Worm (Caenorhabditis elegans): ENCODE data around the gene srh-166.

- TF ChIP-seq efl-1 (optimal IDR thresholded peaks at IDR 0.05) (no peak), efl-1 (GFP tag; optimal IDR thresholded peaks at IDR 0.05 in 1 of 2) (no peak), dpl-1 (GFP tag; optimal IDR thresholded peaks at IDR 0.05) (no peak), elt-3 (tag; optimal IDR thresholded peaks at IDR 0.05) (no peak), ztf-11 (tag; optimal IDR thresholded peaks at IDR 0.05) (no peak), unc-62 (GFP tag; optimal IDR thresholded peaks at IDR 0.05) (no peak), grh-1 (GFP tag; IDR thresholded peaks at IDR 0.05) (no peak), ama-1 (optimal IDR thresholded peaks at IDR 0.05) (no peak)
Measured at ce11 chrV:20489102-20489501, 36.6 kb downstream of the srh-166 start, which contains the start of gene srbc-78.
